Worm (Caenorhabditis elegans) whole organism, L1 larva: ENCODE data around the gene cutl-23.

Experiments
- C04F5.9 ChIP-seq: sonication (generic microtip); optimal IDR thresholded peaks from 2 replicates; lab custom pipeline; 2016; ENCODE audit warnings: missing genetic modification characterization, missing compliant biosample characterization
- C34B4.2 ChIP-seq: sonication (generic microtip); optimal IDR thresholded peaks from 2 replicates; lab custom pipeline; 2017; ENCODE audit warnings: mild to moderate bottlenecking, missing genetic modification characterization, missing compliant biosample characterization
- aha-1 ChIP-seq: fragments of 150-350 bp; optimal IDR thresholded peaks from 2 replicates; lab custom pipeline; 2014; ENCODE audit warnings: missing biosample characterization, missing genetic modification characterization
- aly-2 ChIP-seq: fragments of 150-350 bp; optimal IDR thresholded peaks from 2 replicates; lab custom pipeline; 2014; ENCODE audit warnings: missing biosample characterization, missing genetic modification characterization
- ama-1 ChIP-seq: fragments of 150-350 bp; optimal IDR thresholded peaks from 2 replicates; lab custom pipeline; 2014
- blmp-1 ChIP-seq: fragments of 150-350 bp; optimal IDR thresholded peaks from 2 replicates; lab custom pipeline; 2014; ENCODE audit warnings: missing biosample characterization, missing genetic modification characterization
- ceh-82 ChIP-seq, 3 experiments: fragments of 150-350 bp in 1 of 3; sonication (generic microtip) in 2 of 3; optimal IDR thresholded peaks; 2 replicates each; lab custom pipeline; 2014 to 2017; ENCODE audit warnings: missing biosample characterization in 3 of 3, missing genetic modification characterization in 3 of 3
- dpl-1 ChIP-seq, 3 experiments: fragments of 150-350 bp in 2 of 3; sonication (generic microtip) in 1 of 3; optimal IDR thresholded peaks; 2 replicates each; lab custom pipeline; 2014 to 2017; ENCODE audit warnings: missing biosample characterization in 3 of 3, missing genetic modification characterization in 3 of 3, missing genetic modification reagents in 3 of 3
- efl-1 ChIP-seq, 4 experiments: fragments of 150-350 bp; optimal IDR thresholded peaks in 3 of 4; peaks in 1 of 4; 1 replicate in 1 of 4; 2 replicates in 3 of 4; lab custom pipeline; 2014; ENCODE audit warnings: missing biosample characterization in 2 of 4, missing genetic modification characterization in 2 of 4, missing genetic modification reagents in 2 of 4
- efl-3 ChIP-seq: fragments of 200-800 bp; sonication (Bioruptor generic); optimal IDR thresholded peaks from 2 replicates; lab custom pipeline; 2018; ENCODE audit warnings: mild to moderate bottlenecking, missing genetic modification characterization, missing compliant biosample characterization
- elt-2 ChIP-seq: sonication (generic microtip); optimal IDR thresholded peaks from 2 replicates; lab custom pipeline; 2016; ENCODE audit warnings: missing genetic modification characterization, mild to moderate bottlenecking, inconsistent platforms, missing compliant biosample characterization, missing genetic modification reagents
- elt-3 ChIP-seq, 6 experiments: fragments of 150-350 bp in 1 of 6; sonication (generic microtip); optimal IDR thresholded peaks; 2 replicates each; lab custom pipeline; 2017 to 2018; ENCODE audit warnings: missing biosample characterization in 6 of 6, missing genetic modification characterization in 6 of 6, inconsistent platforms in 1 of 6
- grh-1 ChIP-seq: fragments of 200-800 bp; sonication (Bioruptor generic); IDR thresholded peaks from 2 replicates; pipeline ENCODE4 v1.3.6; 2022; ENCODE audit warnings: missing genetic modification reagents, missing genetic modification characterization, missing compliant biosample characterization
- hlh-4 ChIP-seq: sonication (generic microtip); optimal IDR thresholded peaks from 2 replicates; lab custom pipeline; 2016; ENCODE audit warnings: mild to moderate bottlenecking, missing genetic modification characterization, missing compliant biosample characterization
- hpl-2 ChIP-seq: fragments of 150-350 bp; optimal IDR thresholded peaks from 2 replicates; lab custom pipeline; 2014; ENCODE audit warnings: missing biosample characterization, missing genetic modification reagents, missing genetic modification characterization
- lin-14 ChIP-seq: fragments of 200-800 bp; sonication (Bioruptor generic); optimal IDR thresholded peaks from 2 replicates; lab custom pipeline; 2018; ENCODE audit warnings: mild to moderate bottlenecking, missing genetic modification characterization, moderate library complexity, missing compliant biosample characterization
- lin-35 ChIP-seq, 2 experiments: fragments of 150-350 bp; optimal IDR thresholded peaks; 2 replicates each; lab custom pipeline; 2014; ENCODE audit warnings: missing biosample characterization in 2 of 2, missing genetic modification characterization in 2 of 2, missing genetic modification reagents in 2 of 2
- lin-39 ChIP-seq: fragments of 150-350 bp; optimal IDR thresholded peaks from 2 replicates; lab custom pipeline; 2014; ENCODE audit warnings: missing biosample characterization, missing genetic modification reagents, missing genetic modification characterization
- lir-3 ChIP-seq: sonication (generic microtip); optimal IDR thresholded peaks from 2 replicates; lab custom pipeline; 2016; ENCODE audit warnings: mild to moderate bottlenecking, missing genetic modification characterization, moderate library complexity, missing compliant biosample characterization; ENCODE audit not compliant: poor library complexity
- lsy-2 ChIP-seq, 2 experiments: fragments of 150-350 bp; optimal IDR thresholded peaks; 2 replicates each; lab custom pipeline; 2014; ENCODE audit warnings: missing biosample characterization in 2 of 2, missing genetic modification characterization in 2 of 2
- mdl-1 ChIP-seq, 2 experiments: fragments of 150-350 bp; optimal IDR thresholded peaks; 2 replicates each; lab custom pipeline; 2014 to 2017; ENCODE audit warnings: missing biosample characterization in 2 of 2, missing genetic modification characterization in 2 of 2, inconsistent platforms in 1 of 2
- mep-1 ChIP-seq: fragments of 150-350 bp; optimal IDR thresholded peaks from 2 replicates; lab custom pipeline; 2014; ENCODE audit warnings: missing biosample characterization, missing genetic modification characterization
- nhr-12 ChIP-seq: sonication (generic microtip); optimal IDR thresholded peaks from 2 replicates; lab custom pipeline; 2017; ENCODE audit warnings: missing biosample characterization, missing genetic modification characterization
- nhr-19 ChIP-seq: fragments of 200-800 bp; sonication (Bioruptor generic); conservative IDR thresholded peaks from 2 replicates; pipeline ENCODE4 v1.3.6; 2022; ENCODE audit warnings: missing genetic modification characterization, missing compliant biosample characterization
- nhr-20 ChIP-seq: sonication (generic microtip); optimal IDR thresholded peaks from 2 replicates; lab custom pipeline; 2016; ENCODE audit warnings: mild to moderate bottlenecking, missing genetic modification characterization, missing compliant biosample characterization
- nhr-237 ChIP-seq: fragments of 150-350 bp; optimal IDR thresholded peaks from 2 replicates; lab custom pipeline; 2014; ENCODE audit warnings: missing biosample characterization, missing genetic modification characterization
- nhr-71 ChIP-seq: sonication (generic microtip); optimal IDR thresholded peaks from 2 replicates; lab custom pipeline; 2016; ENCODE audit warnings: mild to moderate bottlenecking, missing genetic modification characterization, moderate library complexity, missing compliant biosample characterization
- nhr-76 ChIP-seq: sonication (generic microtip); optimal IDR thresholded peaks from 2 replicates; lab custom pipeline; 2017; ENCODE audit warnings: missing biosample characterization, missing genetic modification characterization
- nhr-84 ChIP-seq: sonication (generic microtip); optimal IDR thresholded peaks from 2 replicates; lab custom pipeline; 2017; ENCODE audit warnings: missing biosample characterization, missing genetic modification characterization
- nhr-85 ChIP-seq: sonication (generic microtip); peaks from one replicate; lab custom pipeline; 2016; ENCODE audit warnings: missing genetic modification characterization, inconsistent platforms, missing compliant biosample characterization
- nhr-90 ChIP-seq: sonication (generic microtip); optimal IDR thresholded peaks from 2 replicates; lab custom pipeline; 2016; ENCODE audit warnings: mild to moderate bottlenecking, missing genetic modification characterization, missing compliant biosample characterization; ENCODE audit not compliant: poor library complexity
- snpc-4 ChIP-seq: fragments of 150-350 bp; optimal IDR thresholded peaks from 2 replicates; lab custom pipeline; 2014; ENCODE audit warnings: missing biosample characterization, missing genetic modification characterization
- snu-23 ChIP-seq: sonication (generic microtip); optimal IDR thresholded peaks from 2 replicates; lab custom pipeline; 2016; ENCODE audit warnings: missing genetic modification characterization, missing compliant biosample characterization
- sptf-1 ChIP-seq: fragments of 150-350 bp; optimal IDR thresholded peaks from 2 replicates; lab custom pipeline; 2014; ENCODE audit warnings: missing biosample characterization, missing genetic modification characterization
- swsn-7 ChIP-seq: sonication (generic microtip); optimal IDR thresholded peaks from 2 replicates; lab custom pipeline; 2016; ENCODE audit warnings: missing genetic modification characterization, missing compliant biosample characterization
- tbx-2 ChIP-seq: sonication (generic microtip); optimal IDR thresholded peaks from 2 replicates; lab custom pipeline; 2016; ENCODE audit warnings: missing genetic modification characterization, missing compliant biosample characterization
- tlp-1 ChIP-seq: fragments of 150-350 bp; optimal IDR thresholded peaks from 2 replicates; lab custom pipeline; 2014; ENCODE audit warnings: missing biosample characterization, missing genetic modification characterization
- unc-130 ChIP-seq: fragments of 150-350 bp; optimal IDR thresholded peaks from 2 replicates; lab custom pipeline; 2017; ENCODE audit warnings: missing biosample characterization, missing genetic modification characterization, inconsistent platforms
- unc-98 ChIP-seq: fragments of 200-800 bp; sonication (Bioruptor generic); IDR thresholded peaks from 2 replicates; pipeline ENCODE4 v1.3.6; 2022; ENCODE audit warnings: missing genetic modification characterization, missing compliant biosample characterization
- zag-1 ChIP-seq: fragments of 150-350 bp; optimal IDR thresholded peaks from 2 replicates; lab custom pipeline; 2014; ENCODE audit warnings: missing biosample characterization, missing genetic modification characterization

cutl-23 gene

ce11 chrIII:5811957-5812356, 42.0 kb downstream of the cutl-23 start:
- no peak for TF ChIP-seq ceh-82 (tag; optimal IDR thresholded peaks at IDR 0.05; lab: Kevin White, UChicago)
- TF ChIP-seq grh-1 (GFP tag; lab: Robert Waterston, UW), result no peak
- TF ChIP-seq aly-2, result no peak
- TF ChIP-seq ama-1, result no peak
- no peak for TF ChIP-seq aha-1 (tag; lab: Kevin White, UChicago)
- TF ChIP-seq nhr-71 (tag; lab: Kevin White, UChicago), result no peak

- TF ChIP-seq nhr-84 (tag; lab: Kevin White, UChicago) (no peak), efl-1 (optimal IDR thresholded peaks at IDR 0.05; lab: Kevin White, UChicago) (no peak), efl-1 (GFP tag; optimal IDR thresholded peaks at IDR 0.05 in 1 of 2; lab: Kevin White, UChicago) (peak in 1 of 2 experiments; percentile 68), elt-3 (tag; optimal IDR thresholded peaks at IDR 0.05; lab: Kevin White, UChicago) (peak in 4 of 6 experiments; percentile 7 to 66 (median 34)), mep-1 (peak; percentile 31), lsy-2 (tag; optimal IDR thresholded peaks at IDR 0.05; lab: Kevin White, UChicago) (peak in 1 of 2 experiments; percentile 5), tbx-2 (tag; lab: Kevin White, UChicago) (peak; percentile 36), lin-35 (GFP tag; optimal IDR thresholded peaks at IDR 0.05; lab: Kevin White, UChicago) (peak in 1 of 2 experiments; percentile 52), swsn-7 (tag; lab: Kevin White, UChicago) (no peak), nhr-20 (tag; lab: Kevin White, UChicago) (peak; percentile 36), blmp-1 (tag; lab: Kevin White, UChicago) (peak; percentile 81), snu-23 (GFP tag; lab: Kevin White, UChicago) (peak; percentile 32), hpl-2 (GFP tag; lab: Kevin White, UChicago) (no peak), nhr-85 (tag; lab: Kevin White, UChicago) (peak; percentile 64), lin-14 (GFP tag; lab: Kevin White, UChicago) (peak; percentile 66), nhr-71 (tag; lab: Kevin White, UChicago) (peak; percentile 47)
Measured at ce11 chrIII:5812672-5813071, 42.7 kb downstream of the cutl-23 start.

DNA sequence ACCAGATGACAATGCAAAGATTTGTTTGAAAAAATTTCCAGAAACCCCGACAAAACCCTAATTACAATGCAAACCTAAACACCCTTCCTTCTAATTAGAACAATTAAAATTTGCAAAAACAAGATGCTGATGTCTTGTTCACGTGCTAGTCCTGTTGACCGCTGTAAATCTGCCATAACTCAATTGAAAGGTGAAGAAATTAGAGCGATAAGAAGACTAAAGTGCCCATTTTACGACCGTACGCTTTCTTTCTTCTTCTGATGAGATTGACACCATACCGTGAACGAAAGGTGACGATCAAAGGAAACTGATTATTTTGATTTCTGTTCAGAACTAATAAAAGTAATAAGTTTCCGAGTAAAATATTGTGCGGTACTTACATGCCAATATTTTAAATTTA, 43.5 kb downstream of the cutl-23 start:
- TF ChIP-seq lin-14 (GFP tag; lab: Kevin White, UChicago), result peak; percentile 6
- TF ChIP-seq nhr-12 (tag; lab: Kevin White, UChicago), result no peak
- no peak for TF ChIP-seq nhr-237 (tag; lab: Kevin White, UChicago)
- peak; percentile 40 for TF ChIP-seq blmp-1 (tag; lab: Kevin White, UChicago)
- peak in 1 of 6 experiments; percentile 19 for TF ChIP-seq elt-3 (tag; optimal IDR thresholded peaks at IDR 0.05; lab: Kevin White, UChicago)
- peak in 1 of 2 experiments; percentile 29 for TF ChIP-seq lin-35 (GFP tag; optimal IDR thresholded peaks at IDR 0.05; lab: Kevin White, UChicago)

ce11 chrIII:5814098-5814497, 44.1 kb downstream of the cutl-23 start:
- TF ChIP-seq efl-1 (optimal IDR thresholded peaks at IDR 0.05; lab: Kevin White, UChicago) (no peak), efl-1 (GFP tag; optimal IDR thresholded peaks at IDR 0.05 in 1 of 2; lab: Kevin White, UChicago) (peak in 1 of 2 experiments; percentile 77), elt-2 (tag; lab: Kevin White, UChicago) (peak; percentile 44), nhr-76 (tag; lab: Kevin White, UChicago) (no peak), grh-1 (GFP tag; lab: Robert Waterston, UW) (no peak)

- TF ChIP-seq lin-14 (GFP tag; lab: Kevin White, UChicago) (peak; percentile 59), lsy-2 (tag; optimal IDR thresholded peaks at IDR 0.05; lab: Kevin White, UChicago) (peak in 1 of 2 experiments; percentile 17), nhr-85 (tag; lab: Kevin White, UChicago) (peak; percentile 90), C34B4.2 (tag; lab: Kevin White, UChicago) (no peak), sptf-1 (tag; lab: Kevin White, UChicago) (no peak), blmp-1 (tag; lab: Kevin White, UChicago) (peak; percentile 51), tlp-1 (no peak), nhr-90 (tag; lab: Kevin White, UChicago) (peak; percentile 39), efl-3 (GFP tag; lab: Kevin White, UChicago) (no peak), tbx-2 (tag; lab: Kevin White, UChicago) (peak; percentile 53), mdl-1 (tag; optimal IDR thresholded peaks at IDR 0.05; lab: Kevin White, UChicago) (peak in 1 of 2 experiments; percentile 10), lin-35 (GFP tag; optimal IDR thresholded peaks at IDR 0.05; lab: Kevin White, UChicago) (peak in 1 of 2 experiments; percentile 54), nhr-71 (tag; lab: Kevin White, UChicago) (peak; percentile 57), elt-3 (tag; optimal IDR thresholded peaks at IDR 0.05; lab: Kevin White, UChicago) (peak in 2 of 6 experiments; percentile 15 to 34), hlh-4 (tag; lab: Kevin White, UChicago) (no peak), lin-39 (tag; lab: Kevin White, UChicago) (no peak), nhr-20 (tag; lab: Kevin White, UChicago) (peak; percentile 40), unc-98 (GFP tag; lab: Robert Waterston, UW) (no peak), snpc-4 (no peak), grh-1 (GFP tag; lab: Robert Waterston, UW) (peak; percentile 42; the same call in 1 of the 2 replicates), nhr-19 (GFP tag; lab: Robert Waterston, UW) (peak; percentile 35), unc-130 (tag; lab: Kevin White, UChicago) (peak; percentile 58), lir-3 (tag; lab: Kevin White, UChicago) (no peak), efl-1 (optimal IDR thresholded peaks at IDR 0.05; lab: Kevin White, UChicago) (peak in 1 of 2 experiments; percentile 14), efl-1 (GFP tag; optimal IDR thresholded peaks at IDR 0.05 in 1 of 2; lab: Kevin White, UChicago) (peak in 1 of 2 experiments; percentile 58), zag-1 (no peak), dpl-1 (GFP tag; optimal IDR thresholded peaks at IDR 0.05; lab: Kevin White, UChicago) (peak in 1 of 3 experiments; percentile 2), snu-23 (GFP tag; lab: Kevin White, UChicago) (peak; percentile 32), C04F5.9 (tag; lab: Kevin White, UChicago) (no peak)
Measured at ce11 chrIII:5814799-5815198, 44.8 kb downstream of the cutl-23 start, which contains the start of gene R12B2.7. TSS of gene R12B2.7 (plus strand) at chrIII:5815045.
